Worm (Caenorhabditis elegans) whole organism, midembryonic: ENCODE measurements around the gene Y54G2A.32.

Source experiments
- flt-1 ChIP-seq: fragments of 200-800 bp; sonication (Bioruptor generic); IDR thresholded peaks from 2 replicates; pipeline ENCODE4 v1.3.6; 2022; ENCODE audit warnings: missing genetic modification characterization, missing compliant biosample characterization
- ref-1 ChIP-seq: fragments of 200-800 bp; sonication (Bioruptor generic); conservative IDR thresholded peaks from 2 replicates; pipeline ENCODE4 v1.3.6; 2022; ENCODE audit warnings: missing genetic modification reagents, missing genetic modification characterization, missing compliant biosample characterization
- tab-1 ChIP-seq: fragments of 200-800 bp; sonication (Bioruptor generic); IDR thresholded peaks from 2 replicates; pipeline ENCODE4 v1.3.6; 2022; ENCODE audit warnings: missing genetic modification characterization, missing compliant biosample characterization
- ztf-29 ChIP-seq: fragments of 200-800 bp; sonication (Bioruptor generic); IDR thresholded peaks from 2 replicates; pipeline ENCODE4 v1.3.6; 2022; ENCODE audit warnings: missing genetic modification reagents, missing genetic modification characterization, missing compliant biosample characterization

ce11 chrIV:2849269-2849668 is 45.5 kb downstream of the Y54G2A.32 start:
- TF ChIP-seq tab-1 (GFP tag; lab: Robert Waterston, UW): no peak
- no peak for TF ChIP-seq ref-1 (GFP tag; lab: Robert Waterston, UW)
- no peak for TF ChIP-seq ztf-29 (GFP tag; lab: Robert Waterston, UW)
- no peak for TF ChIP-seq flt-1
